Fruit fly (Drosophila melanogaster): ENCODE results near the gene CtIP.

dm6 chr3L:20393357-20393756 lies 42.7 kb upstream of the CtIP start, which contains the start of gene CG33969:
- peak; percentile 6; the same call in 1 of the 2 replicates for TF ChIP-seq Bgb (GFP tag; IDR thresholded peaks at IDR 0.05; ENCODE audit: partially characterized antibody)
- TF ChIP-seq CG9215 (GFP tag; IDR thresholded peaks at IDR 0.05): no peak
- no peak for TF ChIP-seq seq (GFP tag; IDR thresholded peaks at IDR 0.05)
- no peak for TF ChIP-seq twi (tag; optimal IDR thresholded peaks at IDR 0.05)
- no peak for TF ChIP-seq Dad (GFP tag; optimal IDR thresholded peaks at IDR 0.05)
- no peak for TF ChIP-seq Six4 (GFP tag; optimal IDR thresholded peaks at IDR 0.05)
- peak in 1 of 2 experiments; percentile 35 for TF ChIP-seq crp (GFP tag; optimal IDR thresholded peaks at IDR 0.05)
- TF ChIP-seq aop (GFP tag; IDR thresholded peaks at IDR 0.05): no peak
- TF ChIP-seq CG6854 (GFP tag; optimal IDR thresholded peaks at IDR 0.05): no peak
- no peak for TF ChIP-seq kay (GFP tag; optimal IDR thresholded peaks at IDR 0.05)
- peak; percentile 32; the same call in 1 of the 2 replicates for TF ChIP-seq hbn (GFP tag; IDR thresholded peaks at IDR 0.05; ENCODE audit: partially characterized antibody)
